Worm (Caenorhabditis elegans) whole organism, late embryonic: Measurements from ENCODE around the gene T23B5.4.
A peak's percentile ranks its signal among the peaks of the same experiment; 100 is the strongest.

Experiments used
- C08G9.2 ChIP-seq: sonication (generic microtip); optimal IDR thresholded peaks from 2 replicates; lab custom pipeline; 2016; ENCODE audit warnings: mild to moderate bottlenecking, missing genetic modification characterization, moderate library complexity, missing compliant biosample characterization
- F13H6.1 ChIP-seq: sonication (generic microtip); optimal IDR thresholded peaks from 2 replicates; lab custom pipeline; 2016; ENCODE audit warnings: missing genetic modification characterization, missing compliant biosample characterization
- K09A11.1 ChIP-seq: sonication (generic microtip); optimal IDR thresholded peaks from 2 replicates; lab custom pipeline; 2017; ENCODE audit warnings: antibody characterized with exemption, mild to moderate bottlenecking, missing genetic modification characterization, missing compliant biosample characterization; ENCODE audit not compliant: insufficient read depth
- T23F11.4 ChIP-seq: fragments of 200-800 bp; sonication (Bioruptor generic); optimal IDR thresholded peaks from 2 replicates; lab custom pipeline; 2018; ENCODE audit warnings: mild to moderate bottlenecking, missing genetic modification characterization, missing compliant biosample characterization
- ahr-1 ChIP-seq: sonication (generic microtip); optimal IDR thresholded peaks from 2 replicates; lab custom pipeline; 2016; ENCODE audit warnings: missing genetic modification characterization, missing compliant biosample characterization
- ama-1 ChIP-seq: fragments of 150-350 bp; optimal IDR thresholded peaks from 2 replicates; lab custom pipeline; 2014
- ceh-14 ChIP-seq: sonication (generic microtip); optimal IDR thresholded peaks from 2 replicates; lab custom pipeline; 2016; ENCODE audit warnings: missing genotype, missing genetic modification characterization, missing compliant biosample characterization
- ceh-18 ChIP-seq: sonication (generic microtip); optimal IDR thresholded peaks from 2 replicates; lab custom pipeline; 2016; ENCODE audit warnings: missing genetic modification characterization, missing compliant biosample characterization
- ceh-2 ChIP-seq: sonication (generic microtip); optimal IDR thresholded peaks from 2 replicates; lab custom pipeline; 2016; ENCODE audit warnings: missing genotype, missing genetic modification characterization, missing compliant biosample characterization
- ceh-30 ChIP-seq: fragments of 150-350 bp; optimal IDR thresholded peaks from 2 replicates; lab custom pipeline; 2014; ENCODE audit warnings: missing biosample characterization, missing genetic modification characterization
- ceh-34 ChIP-seq: sonication (generic microtip); optimal IDR thresholded peaks from 2 replicates; lab custom pipeline; 2016; ENCODE audit warnings: mild to moderate bottlenecking, missing genetic modification characterization, missing compliant biosample characterization
- ceh-48 ChIP-seq: sonication (generic microtip); optimal IDR thresholded peaks from 2 replicates; lab custom pipeline; 2016; ENCODE audit warnings: missing genetic modification characterization, inconsistent platforms, missing compliant biosample characterization
- che-1 ChIP-seq: sonication (generic microtip); optimal IDR thresholded peaks from 2 replicates; lab custom pipeline; 2016; ENCODE audit warnings: mild to moderate bottlenecking, missing genetic modification characterization, missing compliant biosample characterization
- dmd-4 ChIP-seq: sonication (generic microtip); optimal IDR thresholded peaks from 2 replicates; lab custom pipeline; 2016; ENCODE audit warnings: borderline replicate concordance, missing genetic modification characterization, missing compliant biosample characterization
- elt-2 ChIP-seq: sonication (generic microtip); optimal IDR thresholded peaks from 2 replicates; lab custom pipeline; 2016; ENCODE audit warnings: missing genetic modification reagents, missing genetic modification characterization, missing compliant biosample characterization
- eyg-1 ChIP-seq: sonication (generic microtip); optimal IDR thresholded peaks from 2 replicates; lab custom pipeline; 2016; ENCODE audit warnings: missing genotype, missing genetic modification characterization, missing compliant biosample characterization
- fax-1 ChIP-seq: sonication (generic microtip); optimal IDR thresholded peaks from 2 replicates; lab custom pipeline; 2016; ENCODE audit warnings: missing genotype, missing genetic modification characterization, missing compliant biosample characterization
- fkh-6 ChIP-seq: sonication (generic microtip); optimal IDR thresholded peaks from 2 replicates; lab custom pipeline; 2016; ENCODE audit warnings: missing genetic modification characterization, missing compliant biosample characterization
- gmeb-2 ChIP-seq: sonication (generic microtip); optimal IDR thresholded peaks from 2 replicates; lab custom pipeline; 2016; ENCODE audit warnings: missing genetic modification characterization, inconsistent platforms, missing compliant biosample characterization
- hlh-15 ChIP-seq: sonication (generic microtip); optimal IDR thresholded peaks from 2 replicates; lab custom pipeline; 2016; ENCODE audit warnings: missing genetic modification characterization, missing compliant biosample characterization
- hlh-30 ChIP-seq: sonication (generic microtip); optimal IDR thresholded peaks from 2 replicates; lab custom pipeline; 2017; ENCODE audit warnings: antibody characterized with exemption, missing genetic modification characterization, missing compliant biosample characterization; ENCODE audit not compliant: insufficient read depth
- hlh-8 ChIP-seq: sonication (generic microtip); optimal IDR thresholded peaks from 2 replicates; lab custom pipeline; 2016; ENCODE audit warnings: missing genotype, missing genetic modification characterization, missing compliant biosample characterization
- lim-6 ChIP-seq: sonication (generic microtip); optimal IDR thresholded peaks from 2 replicates; lab custom pipeline; 2016; ENCODE audit warnings: missing genetic modification characterization, missing compliant biosample characterization
- lin-11 ChIP-seq: fragments of 200-800 bp; sonication (Bioruptor generic); optimal IDR thresholded peaks from 2 replicates; lab custom pipeline; 2018; ENCODE audit warnings: mild to moderate bottlenecking, missing genetic modification characterization, missing compliant biosample characterization
- mec-3 ChIP-seq: sonication (generic microtip); optimal IDR thresholded peaks from 2 replicates; lab custom pipeline; 2016; ENCODE audit warnings: borderline replicate concordance, missing genetic modification characterization, missing compliant biosample characterization
- nfya-1 ChIP-seq: sonication (generic microtip); optimal IDR thresholded peaks from 2 replicates; lab custom pipeline; 2017; ENCODE audit warnings: missing genetic modification characterization, mild to moderate bottlenecking, missing compliant biosample characterization, antibody characterized with exemption, moderate library complexity
- nhr-11 ChIP-seq: fragments of 150-350 bp; optimal IDR thresholded peaks from 2 replicates; lab custom pipeline; 2014; ENCODE audit warnings: missing biosample characterization, missing genetic modification characterization
- nhr-232 ChIP-seq: sonication (generic microtip); optimal IDR thresholded peaks from 2 replicates; lab custom pipeline; 2016; ENCODE audit warnings: missing genetic modification characterization, missing compliant biosample characterization
- npax-4 ChIP-seq: sonication (generic microtip); optimal IDR thresholded peaks from 2 replicates; lab custom pipeline; 2016; ENCODE audit warnings: missing genetic modification characterization, missing compliant biosample characterization
- pag-3 ChIP-seq: sonication (generic microtip); optimal IDR thresholded peaks from 2 replicates; lab custom pipeline; 2016; ENCODE audit warnings: missing compliant biosample characterization, missing genetic modification characterization, borderline replicate concordance
- pax-1 ChIP-seq: fragments of 150-350 bp; optimal IDR thresholded peaks from 2 replicates; lab custom pipeline; 2014; ENCODE audit warnings: missing biosample characterization, missing genetic modification characterization
- pha-4 ChIP-seq: fragments of 150-350 bp; optimal IDR thresholded peaks from 2 replicates; lab custom pipeline; 2018; ENCODE audit warnings: missing biosample characterization, missing genetic modification reagents, missing genetic modification characterization
- sdc-2 ChIP-seq: sonication (generic microtip); optimal IDR thresholded peaks from 2 replicates; lab custom pipeline; 2016; ENCODE audit warnings: missing genotype, missing genetic modification characterization, missing compliant biosample characterization
- syd-9 ChIP-seq: sonication (generic microtip); optimal IDR thresholded peaks from 2 replicates; lab custom pipeline; 2016; ENCODE audit warnings: mild to moderate bottlenecking, missing genetic modification characterization, moderate library complexity, missing compliant biosample characterization
- tbx-2 ChIP-seq: sonication (generic microtip); optimal IDR thresholded peaks from 2 replicates; lab custom pipeline; 2016; ENCODE audit warnings: missing genetic modification characterization, missing compliant biosample characterization
- tbx-7 ChIP-seq: sonication (generic microtip); optimal IDR thresholded peaks from 2 replicates; lab custom pipeline; 2016; ENCODE audit warnings: missing genotype, missing genetic modification characterization, missing compliant biosample characterization
- ttx-3 ChIP-seq: sonication (generic microtip); optimal IDR thresholded peaks from 2 replicates; lab custom pipeline; 2016; ENCODE audit warnings: missing genetic modification reagents, missing genetic modification characterization, missing compliant biosample characterization
- unc-3 ChIP-seq, 2 experiments: fragments of 200-800 bp in 1 of 2; sonication (Bioruptor generic) in 1 of 2; sonication (generic microtip) in 1 of 2; conservative IDR thresholded peaks in 1 of 2; optimal IDR thresholded peaks in 1 of 2; 2 replicates each; pipeline versions ENCODE4 v1.3.6 to Lab custom; 2016 to 2022; ENCODE audit warnings: missing compliant biosample characterization in 2 of 2, missing genetic modification characterization in 2 of 2, missing genetic modification reagents in 1 of 2
- unc-42 ChIP-seq: sonication (generic microtip); optimal IDR thresholded peaks from 2 replicates; lab custom pipeline; 2016; ENCODE audit warnings: missing genotype, missing genetic modification characterization, missing compliant biosample characterization
- ztf-16 ChIP-seq: sonication (generic microtip); optimal IDR thresholded peaks from 2 replicates; lab custom pipeline; 2017; ENCODE audit warnings: missing genetic modification characterization, missing compliant biosample characterization

T23B5.4 gene

ce11 chrIV:12688370-12688769 lies 13.6 kb downstream of the T23B5.4 start, which contains the start of gene T23B5.3:
T23B5.3 (plus strand) TSS chrIV:12688670.
- TF ChIP-seq K09A11.1 (no peak), nhr-11 (tag; lab: Kevin White, UChicago) (no peak), hlh-15 (tag; lab: Kevin White, UChicago) (no peak), hlh-30 (tag; lab: Kevin White, UChicago) (no peak), tbx-2 (tag; lab: Kevin White, UChicago) (no peak), sdc-2 (tag; lab: Kevin White, UChicago) (no peak), ztf-16 (no peak), syd-9 (tag; lab: Kevin White, UChicago) (no peak), nfya-1 (no peak), ama-1 (lab: Kevin White, UChicago) (no peak), che-1 (tag; lab: Kevin White, UChicago) (no peak), ahr-1 (tag; lab: Kevin White, UChicago) (no peak), lim-6 (tag; lab: Kevin White, UChicago) (no peak)

ce11 chrIV:12689292-12689691 lies 14.5 kb downstream of the T23B5.4 start:
- no peak for TF ChIP-seq npax-4 (tag; lab: Kevin White, UChicago)
- TF ChIP-seq pax-1 (tag; lab: Kevin White, UChicago) = no peak
- TF ChIP-seq elt-2 (tag; lab: Kevin White, UChicago) = no peak
- TF ChIP-seq F13H6.1 (tag; lab: Kevin White, UChicago) = no peak
- no peak for TF ChIP-seq pag-3 (tag; lab: Kevin White, UChicago)
- TF ChIP-seq fkh-6 (tag; lab: Kevin White, UChicago) = no peak
- TF ChIP-seq, all 69 proteins: peak for 0

- TF ChIP-seq nhr-232 = no peak
- TF ChIP-seq elt-2 (tag; lab: Kevin White, UChicago) = peak; percentile 95
Observed at ce11 chrIV:12689709-12690142, 14.9 kb downstream of the T23B5.4 start.

ce11 chrIV:12698880-12699279 lies 24.1 kb downstream of the T23B5.4 start:
- TF ChIP-seq mec-3 (tag; lab: Kevin White, UChicago) = no peak
- TF ChIP-seq unc-42 (tag; lab: Kevin White, UChicago) = no peak
- no peak for TF ChIP-seq pha-4
- TF ChIP-seq C08G9.2 (tag; lab: Kevin White, UChicago) = no peak
- TF ChIP-seq T23F11.4 (GFP tag; lab: Kevin White, UChicago) = no peak
- no peak for TF ChIP-seq ceh-48
- TF ChIP-seq eyg-1 (tag; lab: Kevin White, UChicago) = no peak
- TF ChIP-seq dmd-4 (tag; lab: Kevin White, UChicago) = no peak
- no peak for TF ChIP-seq ceh-34 (tag; lab: Kevin White, UChicago)
- TF ChIP-seq ceh-18 (tag; lab: Kevin White, UChicago) = no peak
- no peak for TF ChIP-seq ceh-2 (tag; lab: Kevin White, UChicago)
- TF ChIP-seq nhr-232 = no peak
- no peak for TF ChIP-seq gmeb-2 (tag; lab: Kevin White, UChicago)
- TF ChIP-seq, all 69 proteins: peak for 0

- no peak for TF ChIP-seq che-1 (tag; lab: Kevin White, UChicago)
- no peak for TF ChIP-seq fax-1 (tag; lab: Kevin White, UChicago)
- no peak for TF ChIP-seq lin-11
- TF ChIP-seq unc-3 (GFP tag; conservative IDR thresholded peaks at IDR 0.05; lab: Robert Waterston, UW) = no peak
- TF ChIP-seq unc-3 (tag; optimal IDR thresholded peaks at IDR 0.05; lab: Kevin White, UChicago) = no peak
- TF ChIP-seq ceh-48 = no peak
- TF ChIP-seq sdc-2 (tag; lab: Kevin White, UChicago) = no peak
- no peak for TF ChIP-seq K09A11.1
- TF ChIP-seq ttx-3 (tag; lab: Kevin White, UChicago) = no peak
- no peak for TF ChIP-seq pha-4
- TF ChIP-seq ceh-14 (tag; lab: Kevin White, UChicago) = no peak
- TF ChIP-seq tbx-7 (tag; lab: Kevin White, UChicago) = no peak
- TF ChIP-seq hlh-8 = no peak
- TF ChIP-seq ceh-30 (tag; lab: Kevin White, UChicago) = no peak
- no peak for TF ChIP-seq ahr-1 (tag; lab: Kevin White, UChicago)
Observed at ce11 chrIV:12700204-12700603, 25.4 kb downstream of the T23B5.4 start.
